Fruit fly (Drosophila melanogaster): ENCODE measurements around the gene ppl.
A peak's percentile ranks its signal among the peaks of the same experiment; 100 is the strongest.

Gene ppl

DNA sequence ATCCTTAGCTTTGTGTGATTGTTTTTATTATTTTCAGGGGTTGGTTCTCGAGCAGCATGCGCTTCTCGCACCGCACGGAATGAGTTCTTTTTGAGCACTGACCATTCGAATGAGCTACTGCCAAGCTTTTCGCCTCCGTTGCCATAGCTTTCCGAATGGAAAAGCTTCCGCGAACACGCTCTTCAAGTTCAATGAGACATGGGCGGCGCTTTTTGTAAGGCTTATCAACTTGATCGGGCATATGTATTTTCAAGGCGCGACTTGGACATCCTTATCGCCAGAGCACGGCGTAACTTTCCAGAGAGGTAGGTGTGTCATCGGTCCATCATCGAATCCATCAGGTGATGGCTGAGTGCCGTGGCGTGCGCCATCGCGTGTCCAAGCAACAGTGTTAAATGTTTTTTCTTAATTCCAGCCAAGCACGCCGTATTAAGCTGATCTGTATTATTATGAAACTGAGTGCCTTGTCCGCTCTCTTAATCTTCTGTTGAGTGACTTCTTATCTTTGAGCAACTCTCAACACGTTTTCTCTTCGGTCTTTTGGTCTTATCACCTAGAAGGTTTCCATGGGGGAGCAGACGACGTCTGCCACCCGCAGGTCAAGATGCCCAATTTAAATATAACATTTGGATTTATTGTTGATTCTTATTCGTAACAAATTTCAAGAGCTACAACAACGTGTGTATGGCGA is 1.3 kb downstream of the ppl start, which contains the start of gene AcCoAS:
Gene AcCoAS, minus strand, starts transcription at position 368 of the 691 bp plus-strand sequence.
- TF ChIP-seq Pif1B (GFP tag; optimal IDR thresholded peaks at IDR 0.05) (no peak), fd96Ca (GFP tag; IDR thresholded peaks at IDR 0.05) (0 out of 3 replicates have a peak, but pooled peaks have one; percentile 14), Snoo (tag; optimal IDR thresholded peaks at IDR 0.05) (peak; percentile 53), CG15710 (tag; optimal IDR thresholded peaks at IDR 0.05) (peak; percentile 30), CG34367 (tag; optimal IDR thresholded peaks at IDR 0.05) (no peak), Ets98B (GFP tag; IDR thresholded peaks at IDR 0.05) (peak; percentile 28; the same call in 1 of the 2 replicates), rn (GFP tag; IDR thresholded peaks at IDR 0.05) (no peak), CG12605 (GFP tag; IDR thresholded peaks at IDR 0.05) (no peak; the same call in none of the 2 replicates), CG17806 (tag; optimal IDR thresholded peaks at IDR 0.05) (no peak), CG9948 (tag; optimal IDR thresholded peaks at IDR 0.05) (peak; percentile 23), CG8301 (tag; optimal IDR thresholded peaks at IDR 0.05) (no peak), D1 (tag; optimal IDR thresholded peaks at IDR 0.05) (no peak), gl (tag; optimal IDR thresholded peaks at IDR 0.05) (peak; percentile 43), CG10348 (GFP tag; IDR thresholded peaks at IDR 0.05) (no peak), CG4496 (GFP tag; IDR thresholded peaks at IDR 0.05) (peak; percentile 81), CG8159 (tag; optimal IDR thresholded peaks at IDR 0.05) (peak; percentile 11), CG14655 (GFP tag; optimal IDR thresholded peaks at IDR 0.05) (no peak), EcR (GFP tag; optimal IDR thresholded peaks at IDR 0.05) (peak; percentile 67), Pif1A (GFP tag; optimal IDR thresholded peaks at IDR 0.05) (peak; percentile 34), CG13204 (GFP tag; optimal IDR thresholded peaks at IDR 0.05) (no peak), CG32121 (GFP tag; IDR thresholded peaks at IDR 0.05) (peak; percentile 39; the same call in 1 of the 2 replicates)

DNA sequence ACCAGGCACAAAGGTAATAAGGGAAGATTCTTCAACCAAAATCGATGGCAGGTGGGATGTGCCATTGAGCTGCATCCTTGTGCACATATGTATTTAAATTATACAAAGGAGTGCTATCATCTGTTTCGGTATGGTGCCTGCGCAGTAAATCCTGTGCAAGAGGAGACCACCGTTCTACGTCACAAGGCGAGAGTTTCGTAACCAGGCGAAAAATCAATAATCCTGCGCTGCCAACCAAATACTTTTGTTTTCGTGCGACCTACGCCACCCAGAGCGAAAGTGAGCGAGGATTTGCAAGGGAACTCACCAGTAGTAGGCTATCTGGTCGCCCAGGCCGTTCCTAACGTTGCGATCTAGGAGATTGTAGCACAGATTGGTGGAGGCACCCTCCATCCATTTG is 2.1 kb downstream of the ppl start:
- no peak for TF ChIP-seq CG14655 (GFP tag; optimal IDR thresholded peaks at IDR 0.05)
- TF ChIP-seq Ets98B (GFP tag; IDR thresholded peaks at IDR 0.05): no peak
- TF ChIP-seq CG34367 (tag; optimal IDR thresholded peaks at IDR 0.05): no peak
- TF ChIP-seq rn (GFP tag; IDR thresholded peaks at IDR 0.05): no peak
- TF ChIP-seq D1 (tag; optimal IDR thresholded peaks at IDR 0.05): no peak
- no peak for TF ChIP-seq CG12605 (GFP tag; IDR thresholded peaks at IDR 0.05)
- no peak for TF ChIP-seq CG10348 (GFP tag; IDR thresholded peaks at IDR 0.05)
- no peak for TF ChIP-seq CG8301 (tag; optimal IDR thresholded peaks at IDR 0.05)
- TF ChIP-seq CG17806 (tag; optimal IDR thresholded peaks at IDR 0.05): no peak
- TF ChIP-seq CG9948 (tag; optimal IDR thresholded peaks at IDR 0.05): no peak
- TF ChIP-seq fd96Ca (GFP tag; IDR thresholded peaks at IDR 0.05): no peak
- no peak for TF ChIP-seq CG13204 (GFP tag; optimal IDR thresholded peaks at IDR 0.05)
- TF ChIP-seq CG8159 (tag; optimal IDR thresholded peaks at IDR 0.05): no peak
- TF ChIP-seq EcR (GFP tag; optimal IDR thresholded peaks at IDR 0.05): no peak
- no peak for TF ChIP-seq Snoo (tag; optimal IDR thresholded peaks at IDR 0.05)
- no peak for TF ChIP-seq CG4496 (GFP tag; IDR thresholded peaks at IDR 0.05)

DNA sequence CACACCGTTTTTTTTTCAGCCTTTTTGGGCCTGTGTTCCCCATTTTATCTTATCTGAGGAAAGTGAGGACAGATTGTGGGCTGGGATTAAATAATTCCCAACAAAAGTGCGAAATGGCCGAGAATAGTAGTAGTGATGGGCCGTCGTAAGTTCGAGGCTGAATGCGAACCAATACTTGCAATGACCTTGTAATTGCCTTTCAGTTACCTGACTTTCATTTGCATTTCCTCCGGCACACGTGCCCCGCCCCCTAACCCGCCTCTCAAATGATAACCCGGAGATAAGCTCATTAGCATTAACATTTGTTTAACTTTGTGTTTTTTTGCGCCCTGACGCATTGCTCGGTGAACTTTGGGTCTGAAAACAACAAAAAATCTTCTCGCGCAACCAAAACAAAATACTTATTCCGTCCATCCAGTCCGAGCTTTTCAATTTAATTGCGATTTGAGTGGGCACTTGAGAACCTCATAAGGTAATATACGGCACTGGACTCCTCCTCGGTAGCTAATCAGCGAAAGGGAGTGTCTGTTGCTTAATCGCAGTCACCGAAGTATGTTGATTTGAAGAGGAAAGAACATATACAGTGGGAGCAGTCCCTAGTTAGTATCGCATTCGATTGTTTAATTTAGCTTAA is 3.3 kb downstream of the ppl start:
- TF ChIP-seq CG10348 (GFP tag; IDR thresholded peaks at IDR 0.05) (no peak), CG32121 (GFP tag; IDR thresholded peaks at IDR 0.05) (no peak), CG13204 (GFP tag; optimal IDR thresholded peaks at IDR 0.05) (no peak), CG17806 (tag; optimal IDR thresholded peaks at IDR 0.05) (no peak), rn (GFP tag; IDR thresholded peaks at IDR 0.05) (no peak), CG8159 (tag; optimal IDR thresholded peaks at IDR 0.05) (no peak), Pif1B (GFP tag; optimal IDR thresholded peaks at IDR 0.05) (no peak), CG12605 (GFP tag; IDR thresholded peaks at IDR 0.05) (no peak), Pif1A (GFP tag; optimal IDR thresholded peaks at IDR 0.05) (no peak), fd96Ca (GFP tag; IDR thresholded peaks at IDR 0.05) (no peak), CG34367 (tag; optimal IDR thresholded peaks at IDR 0.05) (no peak), CG15710 (tag; optimal IDR thresholded peaks at IDR 0.05) (no peak), gl (tag; optimal IDR thresholded peaks at IDR 0.05) (no peak), Snoo (tag; optimal IDR thresholded peaks at IDR 0.05) (no peak), CG4496 (GFP tag; IDR thresholded peaks at IDR 0.05) (no peak), EcR (GFP tag; optimal IDR thresholded peaks at IDR 0.05) (no peak), Ets98B (GFP tag; IDR thresholded peaks at IDR 0.05) (no peak), CG9948 (tag; optimal IDR thresholded peaks at IDR 0.05) (no peak), D1 (tag; optimal IDR thresholded peaks at IDR 0.05) (no peak), CG8301 (tag; optimal IDR thresholded peaks at IDR 0.05) (no peak)

DNA sequence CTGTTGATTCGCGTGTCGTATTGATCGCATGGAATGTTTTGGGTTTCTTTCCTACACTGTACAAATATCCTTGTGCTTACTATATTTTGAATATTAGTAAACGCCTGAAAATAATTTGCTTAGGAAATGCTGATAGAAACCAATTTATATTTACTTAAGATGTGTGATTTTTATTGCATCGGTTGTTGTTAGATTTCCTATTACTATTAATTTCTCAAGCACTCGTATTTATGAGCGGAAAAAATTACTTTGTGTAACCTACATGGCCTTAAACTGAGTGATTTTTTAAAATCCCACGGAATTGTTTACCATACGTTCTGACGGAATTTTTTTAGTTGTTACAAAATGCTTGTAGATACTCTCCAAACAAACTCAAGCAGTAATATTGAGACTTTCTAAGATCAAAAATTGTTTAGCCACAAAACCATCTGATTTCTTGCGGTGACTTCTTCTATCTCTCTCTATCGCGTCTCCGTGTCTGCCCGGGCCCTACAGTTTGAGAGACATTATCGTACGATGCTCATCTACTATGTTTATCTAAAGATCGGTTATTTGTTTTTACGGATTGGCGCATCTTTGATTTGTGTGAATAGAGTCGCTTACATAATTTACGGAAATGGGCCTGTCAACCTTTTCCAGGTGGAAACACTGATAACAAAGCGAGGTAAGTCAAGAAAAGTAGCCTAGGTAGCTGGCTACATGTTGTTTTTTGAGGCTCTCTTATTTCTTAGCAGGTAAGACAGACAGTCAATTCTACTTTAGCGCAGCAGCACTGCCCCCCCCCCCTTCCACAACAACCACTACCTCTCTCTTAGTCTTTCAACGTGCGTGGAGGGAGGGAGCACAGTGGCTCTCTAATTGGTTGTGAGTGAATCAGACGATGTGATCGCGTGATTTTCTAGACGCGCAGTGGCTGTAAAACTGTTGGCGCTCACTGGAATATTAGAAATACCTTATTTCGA is 4.7 kb downstream of the ppl start:
- TF ChIP-seq CG9948 (tag; optimal IDR thresholded peaks at IDR 0.05) (peak; percentile 38), CG8301 (tag; optimal IDR thresholded peaks at IDR 0.05) (no peak), CG8159 (tag; optimal IDR thresholded peaks at IDR 0.05) (peak; percentile 45), D1 (tag; optimal IDR thresholded peaks at IDR 0.05) (no peak), gl (tag; optimal IDR thresholded peaks at IDR 0.05) (no peak), CG12605 (GFP tag; IDR thresholded peaks at IDR 0.05) (0 out of 2 replicates have a peak, but pooled peaks have one; percentile 18), CG32121 (GFP tag; IDR thresholded peaks at IDR 0.05) (no peak), EcR (GFP tag; optimal IDR thresholded peaks at IDR 0.05) (no peak), Pif1B (GFP tag; optimal IDR thresholded peaks at IDR 0.05) (no peak), CG14655 (GFP tag; optimal IDR thresholded peaks at IDR 0.05) (no peak), CG10348 (GFP tag; IDR thresholded peaks at IDR 0.05) (no peak), CG13204 (GFP tag; optimal IDR thresholded peaks at IDR 0.05) (no peak), CG17806 (tag; optimal IDR thresholded peaks at IDR 0.05) (peak; percentile 19), rn (GFP tag; IDR thresholded peaks at IDR 0.05) (no peak), Pif1A (GFP tag; optimal IDR thresholded peaks at IDR 0.05) (no peak), fd96Ca (GFP tag; IDR thresholded peaks at IDR 0.05) (no peak), CG4496 (GFP tag; IDR thresholded peaks at IDR 0.05) (no peak), Ets98B (GFP tag; IDR thresholded peaks at IDR 0.05) (peak; percentile 17; the same call in 1 of the 2 replicates), Snoo (tag; optimal IDR thresholded peaks at IDR 0.05) (peak; percentile 12), CG15710 (tag; optimal IDR thresholded peaks at IDR 0.05) (peak; percentile 5), CG34367 (tag; optimal IDR thresholded peaks at IDR 0.05) (no peak)

Measured in whole organism, pupa.